Fruit fly (Drosophila melanogaster) whole organism, pupa: ENCODE measurements around the gene Lon.

ENCODE experiments used
- CG10348 ChIP-seq: fragments of 200-800 bp; sonication (Bioruptor generic); IDR thresholded peaks from 2 replicates; pipeline ENCODE4 v1.3.6; 2022; ENCODE audit warnings: missing biosample characterization, missing genetic modification characterization
- CG12605 ChIP-seq: fragments of 200-800 bp; sonication (Bioruptor generic); IDR thresholded peaks from 2 replicates; pipeline ENCODE4 v1.3.6; 2022; ENCODE audit warnings: missing biosample characterization, missing genetic modification characterization
- CG13204 ChIP-seq: fragments of 200-800 bp; sonication (Bioruptor generic); optimal IDR thresholded peaks from 2 replicates; lab custom pipeline; 2018; ENCODE audit warnings: missing biosample characterization, mild to moderate bottlenecking, missing genetic modification characterization, moderate library complexity
- CG14655 ChIP-seq: fragments of 200-800 bp; sonication (Bioruptor generic); optimal IDR thresholded peaks from 3 replicates; lab custom pipeline; 2017; ENCODE audit warnings: mild to moderate bottlenecking, missing biosample characterization, missing genetic modification reagents, missing genetic modification characterization
- CG15710 ChIP-seq: fragments of 200-800 bp; sonication (Bioruptor generic); optimal IDR thresholded peaks from 2 replicates; lab custom pipeline; 2018; ENCODE audit warnings: missing biosample characterization, mild to moderate bottlenecking, missing genetic modification characterization, moderate library complexity
- CG17806 ChIP-seq: fragments of 200-800 bp; sonication (Bioruptor generic); optimal IDR thresholded peaks from 2 replicates; lab custom pipeline; 2018; ENCODE audit warnings: missing biosample characterization, mild to moderate bottlenecking, missing genetic modification characterization, moderate library complexity
- CG32121 ChIP-seq: fragments of 200-800 bp; sonication (Bioruptor generic); IDR thresholded peaks from 2 replicates; pipeline ENCODE4 v1.3.6; 2022; ENCODE audit warnings: missing biosample characterization, missing genetic modification characterization
- CG34367 ChIP-seq: fragments of 200-800 bp; sonication (Bioruptor generic); optimal IDR thresholded peaks from 2 replicates; lab custom pipeline; 2018; ENCODE audit warnings: missing biosample characterization, mild to moderate bottlenecking, missing genetic modification characterization
- CG4496 ChIP-seq: fragments of 200-800 bp; sonication (Bioruptor generic); IDR thresholded peaks from 3 replicates; pipeline ENCODE4 v1.3.6; 2022; ENCODE audit warnings: missing biosample characterization, missing genetic modification characterization
- CG8159 ChIP-seq: fragments of 200-800 bp; sonication (Bioruptor generic); optimal IDR thresholded peaks from 3 replicates; lab custom pipeline; 2018; ENCODE audit warnings: missing biosample characterization, mild to moderate bottlenecking, missing genetic modification characterization, moderate library complexity
- CG8301 ChIP-seq: fragments of 200-800 bp; sonication (Bioruptor generic); optimal IDR thresholded peaks from 2 replicates; lab custom pipeline; 2018; ENCODE audit warnings: missing biosample characterization, mild to moderate bottlenecking, missing genetic modification characterization
- CG9948 ChIP-seq: fragments of 200-800 bp; sonication (Bioruptor generic); optimal IDR thresholded peaks from 2 replicates; lab custom pipeline; 2018; ENCODE audit warnings: missing biosample characterization, mild to moderate bottlenecking, missing genetic modification characterization, moderate library complexity
- D1 ChIP-seq: fragments of 200-800 bp; sonication (Bioruptor generic); optimal IDR thresholded peaks from 2 replicates; lab custom pipeline; 2018; ENCODE audit warnings: missing biosample characterization, mild to moderate bottlenecking, missing genetic modification characterization, moderate library complexity
- EcR ChIP-seq: fragments of 200-800 bp; sonication (Bioruptor generic); optimal IDR thresholded peaks from 3 replicates; lab custom pipeline; 2019; ENCODE audit warnings: missing biosample characterization, missing genetic modification characterization, mild to moderate bottlenecking, moderate library complexity, missing genetic modification reagents
- Ets98B ChIP-seq: fragments of 200-800 bp; sonication (Bioruptor generic); IDR thresholded peaks from 2 replicates; pipeline ENCODE4 v1.3.6; 2022; ENCODE audit warnings: missing biosample characterization, missing genetic modification characterization
- Pif1A ChIP-seq: fragments of 200-800 bp; sonication (Bioruptor generic); optimal IDR thresholded peaks from 3 replicates; lab custom pipeline; 2016; ENCODE audit warnings: missing biosample characterization, missing genetic modification characterization
- Pif1B ChIP-seq: fragments of 200-800 bp; sonication (Bioruptor generic); optimal IDR thresholded peaks from 3 replicates; lab custom pipeline; 2016; ENCODE audit warnings: missing biosample characterization, missing genetic modification characterization
- Snoo ChIP-seq: fragments of 200-800 bp; sonication (Bioruptor generic); optimal IDR thresholded peaks from 3 replicates; lab custom pipeline; 2017; ENCODE audit warnings: missing biosample characterization, mild to moderate bottlenecking, missing genetic modification characterization, inconsistent platforms
- fd96Ca ChIP-seq: fragments of 200-800 bp; sonication (Bioruptor generic); IDR thresholded peaks from 3 replicates; pipeline ENCODE4 v1.3.6; 2022; ENCODE audit warnings: missing biosample characterization, missing genetic modification characterization
- gl ChIP-seq: fragments of 200-800 bp; sonication (Bioruptor generic); optimal IDR thresholded peaks from 2 replicates; lab custom pipeline; 2018; ENCODE audit warnings: missing biosample characterization, mild to moderate bottlenecking, missing genetic modification characterization
- rn ChIP-seq: fragments of 200-800 bp; sonication (Bioruptor generic); IDR thresholded peaks from 2 replicates; pipeline ENCODE4 v1.3.6; 2022; ENCODE audit warnings: missing biosample characterization, missing genetic modification characterization

The Lon gene

dm6 chr3L:19618072-19618958 is 6.3 kb upstream of the Lon start, which contains the start of gene asf1:
asf1 (plus strand) TSS chr3L:19618894.
- 0 out of 3 replicates have a peak, but pooled peaks have one; percentile 12 for TF ChIP-seq CG4496 (GFP tag; lab: Robert Waterston, UW)
- peak; percentile 31; the same call in 1 of the 2 replicates for TF ChIP-seq CG32121 (GFP tag; lab: Robert Waterston, UW)
- TF ChIP-seq gl: no peak

dm6 chr3L:19605974-19606497 is 6.0 kb downstream of the Lon start, which contains the start of the genes lush and CG9372:
lush (minus strand) TSS chr3L:19606090.
CG9372 (plus strand) TSS chr3L:19606208.
- TF ChIP-seq CG10348 (GFP tag; lab: Robert Waterston, UW): no peak
- TF ChIP-seq CG14655 (GFP tag; lab: Kevin White, UChicago): no peak
- no peak for TF ChIP-seq CG17806 (tag; lab: Kevin White, UChicago)
- TF ChIP-seq Snoo: no peak
- no peak for TF ChIP-seq CG8159 (tag; lab: Kevin White, UChicago)
- no peak for TF ChIP-seq CG15710 (tag; lab: Kevin White, UChicago)
- TF ChIP-seq CG13204 (GFP tag; lab: Kevin White, UChicago): no peak
- TF ChIP-seq Ets98B (GFP tag; lab: Robert Waterston, UW): no peak
- no peak for TF ChIP-seq Pif1B (GFP tag; lab: Kevin White, UChicago)
- no peak for TF ChIP-seq gl
- no peak for TF ChIP-seq CG4496 (GFP tag; lab: Robert Waterston, UW)
- TF ChIP-seq CG34367 (tag; lab: Kevin White, UChicago): no peak
- no peak for TF ChIP-seq EcR (GFP tag; lab: Kevin White, UChicago)

dm6 chr3L:19601413-19601812 is 10.6 kb downstream of the Lon start, which contains the start of gene CG9368:
CG9368 (plus strand) TSS chr3L:19601633.
- TF ChIP-seq CG32121 (GFP tag; lab: Robert Waterston, UW) (no peak), gl (no peak), CG15710 (tag; lab: Kevin White, UChicago) (no peak), CG17806 (tag; lab: Kevin White, UChicago) (no peak), fd96Ca (GFP tag; lab: Robert Waterston, UW) (no peak), CG10348 (GFP tag; lab: Robert Waterston, UW) (no peak), CG9948 (tag; lab: Kevin White, UChicago) (no peak), CG13204 (GFP tag; lab: Kevin White, UChicago) (no peak), Pif1B (GFP tag; lab: Kevin White, UChicago) (no peak), CG8159 (tag; lab: Kevin White, UChicago) (no peak), CG8301 (tag; lab: Kevin White, UChicago) (no peak), Ets98B (GFP tag; lab: Robert Waterston, UW) (no peak), CG14655 (GFP tag; lab: Kevin White, UChicago) (no peak), Pif1A (GFP tag; lab: Kevin White, UChicago) (no peak), CG4496 (GFP tag; lab: Robert Waterston, UW) (no peak), D1 (tag; lab: Kevin White, UChicago) (no peak), Snoo (no peak)

- no peak for TF ChIP-seq Ets98B (GFP tag; lab: Robert Waterston, UW)
- 0 out of 3 replicates have a peak, but pooled peaks have one; percentile 24 for TF ChIP-seq CG4496 (GFP tag; lab: Robert Waterston, UW)
- peak; percentile 8 for TF ChIP-seq CG15710 (tag; lab: Kevin White, UChicago)
- TF ChIP-seq, all 21 proteins: peak for 2
Observed at dm6 chr3L:19598369-19599148, 13.4 kb downstream of the Lon start, which contains the start of the genes ash1 and Taf6. ash1 (minus strand) TSS chr3L:19598755. Taf6 (plus strand) TSS chr3L:19599088.

- TF ChIP-seq Snoo (peak; percentile 100), CG12605 (peak; percentile 100), D1 (tag; lab: Kevin White, UChicago) (peak; percentile 100), CG14655 (GFP tag; lab: Kevin White, UChicago) (peak; percentile 100), gl (peak; percentile 100), fd96Ca (GFP tag; lab: Robert Waterston, UW) (peak; percentile 100), CG10348 (GFP tag; lab: Robert Waterston, UW) (peak; percentile 100), CG17806 (tag; lab: Kevin White, UChicago) (peak; percentile 100), Ets98B (GFP tag; lab: Robert Waterston, UW) (peak; percentile 100), Pif1A (GFP tag; lab: Kevin White, UChicago) (peak; percentile 100), CG4496 (GFP tag; lab: Robert Waterston, UW) (peak; percentile 100), CG8301 (tag; lab: Kevin White, UChicago) (peak; percentile 100), CG34367 (tag; lab: Kevin White, UChicago) (peak; percentile 100), CG15710 (tag; lab: Kevin White, UChicago) (peak; percentile 100), CG8159 (tag; lab: Kevin White, UChicago) (peak; percentile 100), EcR (GFP tag; lab: Kevin White, UChicago) (no peak), CG9948 (tag; lab: Kevin White, UChicago) (peak; percentile 100), Pif1B (GFP tag; lab: Kevin White, UChicago) (peak; percentile 100), CG13204 (GFP tag; lab: Kevin White, UChicago) (peak; percentile 100), CG32121 (GFP tag; lab: Robert Waterston, UW) (peak; percentile 100), rn (GFP tag; lab: Robert Waterston, UW) (peak; percentile 100)
Observed at dm6 chr3L:19590422-19590821, 21.6 kb downstream of the Lon start, which contains the start of gene CG14100. CG14100 (minus strand) TSS chr3L:19590524.
